Worm (Caenorhabditis elegans) whole organism, L4/young adult: ENCODE data around the gene msp-58.

Experiments
- W03F9.2 ChIP-seq: fragments of 150-350 bp; optimal IDR thresholded peaks from 2 replicates; lab custom pipeline; 2014; ENCODE audit warnings: missing biosample characterization, missing genetic modification characterization
- dao-5 ChIP-seq: sonication (generic microtip); optimal IDR thresholded peaks from 2 replicates; lab custom pipeline; 2016; ENCODE audit warnings: missing genotype, missing genetic modification characterization, moderate library complexity, missing compliant biosample characterization
- him-1 ChIP-seq: sonication (generic microtip); optimal IDR thresholded peaks from 2 replicates; lab custom pipeline; 2016; ENCODE audit warnings: missing genotype, missing genetic modification reagents, missing genetic modification characterization, missing compliant biosample characterization

DNA sequence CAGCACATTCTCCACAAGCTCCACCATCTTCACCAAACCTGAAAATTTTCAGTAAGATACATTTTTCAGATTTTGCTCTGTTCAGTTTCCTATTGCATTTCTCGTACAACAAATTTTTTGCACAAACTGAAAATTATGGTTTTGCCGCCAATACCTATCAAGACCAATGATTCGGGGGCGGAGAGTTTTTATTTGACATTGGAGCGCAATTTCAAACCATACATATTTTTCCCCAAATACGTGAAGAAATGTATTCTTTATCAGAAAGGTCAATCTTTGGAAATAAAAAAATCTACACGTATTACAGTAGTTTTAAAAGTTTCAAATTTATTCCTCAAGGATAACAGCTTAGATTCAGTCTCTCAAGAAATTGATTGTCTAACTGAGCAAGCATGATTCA, 41.9 kb upstream of the msp-58 start, which contains the start of gene F36H12.5:
- TF ChIP-seq W03F9.2 (tag; lab: Kevin White, UChicago) = no peak
- TF ChIP-seq him-1 (tag; lab: Kevin White, UChicago) = no peak
- no peak for TF ChIP-seq dao-5 (tag; lab: Kevin White, UChicago)
